Worm (Caenorhabditis elegans) whole organism, midembryonic: ENCODE results near the gene B0457.4.

ENCODE experiments used
- cog-1 ChIP-seq: sonication (generic microtip); optimal IDR thresholded peaks from 2 replicates; lab custom pipeline; 2016; ENCODE audit warnings: missing genetic modification characterization, missing compliant biosample characterization
- flt-1 ChIP-seq: fragments of 200-800 bp; sonication (Bioruptor generic); IDR thresholded peaks from 2 replicates; pipeline ENCODE4 v1.3.6; 2022; ENCODE audit warnings: missing genetic modification characterization, missing compliant biosample characterization
- med-1 ChIP-seq: sonication (generic microtip); optimal IDR thresholded peaks from 2 replicates; lab custom pipeline; 2017; ENCODE audit warnings: missing genetic modification characterization, mild to moderate bottlenecking, missing compliant biosample characterization, antibody characterized with exemption, missing genetic modification reagents; ENCODE audit not compliant: insufficient read depth
- ref-1 ChIP-seq: fragments of 200-800 bp; sonication (Bioruptor generic); conservative IDR thresholded peaks from 2 replicates; pipeline ENCODE4 v1.3.6; 2022; ENCODE audit warnings: missing genetic modification reagents, missing genetic modification characterization, missing compliant biosample characterization
- ztf-23 ChIP-seq: fragments of 200-800 bp; sonication (Bioruptor generic); IDR thresholded peaks from 2 replicates; pipeline ENCODE4 v1.3.6; 2022; ENCODE audit warnings: missing genetic modification reagents, missing genetic modification characterization, missing compliant biosample characterization

ce11 chrII:8951270-8951669 lies 39.4 kb upstream of the B0457.4 start:
- TF ChIP-seq flt-1, result no peak
- TF ChIP-seq ztf-23 (GFP tag; lab: Robert Waterston, UW), result no peak
- no peak for TF ChIP-seq med-1 (GFP tag; lab: Kevin White, UChicago)
- TF ChIP-seq cog-1 (tag; lab: Kevin White, UChicago), result no peak
- no peak for TF ChIP-seq ref-1 (GFP tag; lab: Robert Waterston, UW)
